Worm (Caenorhabditis elegans): Measurements from ENCODE around the gene arrd-24.

DNA sequence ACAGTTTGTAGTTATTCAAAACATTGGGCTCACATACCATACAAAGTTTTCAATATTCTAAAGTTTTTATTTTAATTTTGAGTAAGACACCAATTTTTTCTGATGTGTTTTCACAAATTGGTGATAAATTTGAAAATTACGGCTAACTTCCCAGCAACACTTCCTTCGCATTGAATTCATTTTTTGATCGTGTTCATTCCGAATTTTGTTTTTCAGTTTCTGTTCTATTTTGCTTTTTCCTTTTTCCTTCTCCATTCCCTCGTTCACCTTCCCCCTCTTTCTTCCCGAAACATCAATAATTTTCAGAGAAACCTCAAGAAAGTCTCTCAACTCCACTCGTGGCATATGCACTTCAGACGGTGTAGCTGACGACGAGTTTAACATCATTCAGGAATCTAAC is 31.5 kb downstream of the arrd-24 start, which contains the start of gene alg-1:
- no peak for TF ChIP-seq elt-1 (tag; optimal IDR thresholded peaks at IDR 0.05)
- TF ChIP-seq aly-2 (tag; optimal IDR thresholded peaks at IDR 0.05), result no peak
- no peak for TF ChIP-seq ZK546.5 (tag; optimal IDR thresholded peaks at IDR 0.05)
- no peak for TF ChIP-seq ceh-16 (tag; optimal IDR thresholded peaks at IDR 0.05)
- no peak for TF ChIP-seq unc-62 (GFP tag; optimal IDR thresholded peaks at IDR 0.05)
- TF ChIP-seq ztf-11 (tag; optimal IDR thresholded peaks at IDR 0.05), result no peak
- no peak for TF ChIP-seq gmeb-1 (tag; optimal IDR thresholded peaks at IDR 0.05)
- no peak for TF ChIP-seq fos-1 (tag; optimal IDR thresholded peaks at IDR 0.05)
- TF ChIP-seq ama-1 (optimal IDR thresholded peaks at IDR 0.05), result no peak
- no peak for TF ChIP-seq skn-1 (tag; optimal IDR thresholded peaks at IDR 0.05)
- TF ChIP-seq lin-39 (tag; optimal IDR thresholded peaks at IDR 0.05), result no peak
- TF ChIP-seq unc-55 (GFP tag; optimal IDR thresholded peaks at IDR 0.05), result no peak
- no peak for TF ChIP-seq elt-3 (tag; optimal IDR thresholded peaks at IDR 0.05)

Data from whole organism, L2 larva.